Worm (Caenorhabditis elegans) whole organism, L2 larva: ENCODE data around the gene cTel54X.2.
A peak's percentile ranks its signal among the peaks of the same experiment; 100 is the strongest.

Experiments used
- C34F6.9 ChIP-seq: fragments of 150-350 bp; optimal IDR thresholded peaks from 2 replicates; lab custom pipeline; 2014; ENCODE audit warnings: missing biosample characterization, missing genetic modification characterization
- Y55F3AM.14 ChIP-seq: fragments of 200-800 bp; sonication (Bioruptor generic); optimal IDR thresholded peaks from 2 replicates; lab custom pipeline; 2018; ENCODE audit warnings: mild to moderate bottlenecking, missing genetic modification characterization, missing compliant biosample characterization
- ZK546.5 ChIP-seq: sonication (generic microtip); optimal IDR thresholded peaks from 2 replicates; lab custom pipeline; 2017; ENCODE audit warnings: missing biosample characterization, missing genetic modification characterization
- alr-1 ChIP-seq: fragments of 150-350 bp; optimal IDR thresholded peaks from 2 replicates; lab custom pipeline; 2014; ENCODE audit warnings: missing biosample characterization, missing genetic modification characterization
- aly-2 ChIP-seq: fragments of 150-350 bp; optimal IDR thresholded peaks from 2 replicates; lab custom pipeline; 2014; ENCODE audit warnings: missing biosample characterization, missing genetic modification characterization
- blmp-1 ChIP-seq: sonication (generic microtip); optimal IDR thresholded peaks from 2 replicates; lab custom pipeline; 2017; ENCODE audit warnings: missing genetic modification characterization, mild to moderate bottlenecking, missing compliant biosample characterization, antibody characterized with exemption, moderate library complexity; ENCODE audit not compliant: insufficient read depth
- ceh-16 ChIP-seq: fragments of 150-350 bp; optimal IDR thresholded peaks from 2 replicates; lab custom pipeline; 2014; ENCODE audit warnings: missing biosample characterization, missing genetic modification characterization
- crh-2 ChIP-seq: sonication (generic microtip); optimal IDR thresholded peaks from 2 replicates; lab custom pipeline; 2017; ENCODE audit warnings: missing biosample characterization, missing genetic modification characterization
- egl-27 ChIP-seq: sonication (generic microtip); optimal IDR thresholded peaks from 3 replicates; lab custom pipeline; 2017; ENCODE audit warnings: missing biosample characterization, missing genetic modification reagents, missing genetic modification characterization
- elt-1 ChIP-seq: fragments of 150-350 bp; optimal IDR thresholded peaks from 2 replicates; lab custom pipeline; 2014; ENCODE audit warnings: missing biosample characterization, missing genetic modification characterization
- elt-3 ChIP-seq: sonication (generic microtip); optimal IDR thresholded peaks from 2 replicates; lab custom pipeline; 2017; ENCODE audit warnings: missing biosample characterization, missing genetic modification characterization
- fos-1 ChIP-seq: fragments of 150-350 bp; optimal IDR thresholded peaks from 2 replicates; lab custom pipeline; 2014; ENCODE audit warnings: missing biosample characterization, missing genetic modification characterization
- gmeb-1 ChIP-seq: fragments of 150-350 bp; optimal IDR thresholded peaks from 2 replicates; lab custom pipeline; 2014; ENCODE audit warnings: missing biosample characterization, missing genetic modification characterization
- lin-11 ChIP-seq: fragments of 150-350 bp; sonication (generic microtip); optimal IDR thresholded peaks from 2 replicates; lab custom pipeline; 2014; ENCODE audit warnings: missing biosample characterization, missing genetic modification characterization, inconsistent platforms, mixed read lengths
- lin-13 ChIP-seq: fragments of 150-350 bp; optimal IDR thresholded peaks from 2 replicates; lab custom pipeline; 2014; ENCODE audit warnings: missing biosample characterization, missing genetic modification reagents, missing genetic modification characterization
- lin-39 ChIP-seq: fragments of 150-350 bp; optimal IDR thresholded peaks from 2 replicates; lab custom pipeline; 2014; ENCODE audit warnings: missing biosample characterization, missing genetic modification reagents, missing genetic modification characterization
- lsy-2 ChIP-seq, 2 experiments: fragments of 150-350 bp in 1 of 2; sonication (generic microtip) in 1 of 2; optimal IDR thresholded peaks; 2 replicates each; lab custom pipeline; 2014 to 2017; ENCODE audit warnings: missing biosample characterization in 2 of 2, missing genetic modification characterization in 2 of 2
- mdl-1 ChIP-seq, 2 experiments: fragments of 150-350 bp in 1 of 2; sonication (generic microtip) in 1 of 2; optimal IDR thresholded peaks; 2 replicates each; lab custom pipeline; 2017; ENCODE audit warnings: missing biosample characterization in 2 of 2, missing genetic modification characterization in 2 of 2
- nhr-10 ChIP-seq: sonication (generic microtip); optimal IDR thresholded peaks from 2 replicates; lab custom pipeline; 2017; ENCODE audit warnings: missing biosample characterization, missing genetic modification characterization
- nhr-11 ChIP-seq: fragments of 150-350 bp; optimal IDR thresholded peaks from 2 replicates; lab custom pipeline; 2014; ENCODE audit warnings: missing biosample characterization, missing genetic modification characterization
- nhr-12 ChIP-seq: fragments of 150-350 bp; optimal IDR thresholded peaks from 2 replicates; lab custom pipeline; 2014; ENCODE audit warnings: missing biosample characterization, missing genetic modification characterization
- nhr-129 ChIP-seq: fragments of 150-350 bp; optimal IDR thresholded peaks from 2 replicates; lab custom pipeline; 2014; ENCODE audit warnings: missing biosample characterization, missing genetic modification characterization
- nhr-21 ChIP-seq: fragments of 150-350 bp; optimal IDR thresholded peaks from 2 replicates; lab custom pipeline; 2014; ENCODE audit warnings: missing biosample characterization, missing genetic modification characterization
- nhr-23 ChIP-seq: fragments of 150-350 bp; optimal IDR thresholded peaks from 2 replicates; lab custom pipeline; 2014; ENCODE audit warnings: missing biosample characterization, missing genetic modification reagents, missing genetic modification characterization
- nhr-237 ChIP-seq: fragments of 150-350 bp; optimal IDR thresholded peaks from 2 replicates; lab custom pipeline; 2014; ENCODE audit warnings: missing biosample characterization, missing genetic modification characterization
- nhr-25 ChIP-seq: fragments of 150-350 bp; sonication (generic microtip); optimal IDR thresholded peaks from 3 replicates; lab custom pipeline; 2014; ENCODE audit warnings: missing biosample characterization, missing genetic modification characterization
- nhr-6 ChIP-seq: fragments of 150-350 bp; optimal IDR thresholded peaks from 2 replicates; lab custom pipeline; 2014; ENCODE audit warnings: missing biosample characterization, missing genetic modification characterization
- nhr-77 ChIP-seq: fragments of 150-350 bp; optimal IDR thresholded peaks from 2 replicates; lab custom pipeline; 2014; ENCODE audit warnings: missing biosample characterization, missing genetic modification characterization
- peb-1 ChIP-seq: fragments of 150-350 bp; optimal IDR thresholded peaks from 2 replicates; lab custom pipeline; 2014; ENCODE audit warnings: missing biosample characterization, missing genetic modification characterization
- sem-4 ChIP-seq: fragments of 150-350 bp; optimal IDR thresholded peaks from 2 replicates; lab custom pipeline; 2014; ENCODE audit warnings: missing biosample characterization, missing genetic modification reagents, missing genetic modification characterization
- skn-1 ChIP-seq: sonication (generic microtip); optimal IDR thresholded peaks from 2 replicates; lab custom pipeline; 2017; ENCODE audit warnings: missing biosample characterization, missing genetic modification characterization
- sma-9 ChIP-seq, 2 experiments: fragments of 150-350 bp in 1 of 2; sonication (generic microtip) in 1 of 2; optimal IDR thresholded peaks; 2 replicates each; lab custom pipeline; 2014 to 2016; ENCODE audit warnings: missing genetic modification characterization in 2 of 2, mild to moderate bottlenecking in 1 of 2, missing biosample characterization in 1 of 2, missing compliant biosample characterization in 1 of 2, missing genetic modification reagents in 1 of 2, moderate library complexity in 1 of 2
- snpc-4 ChIP-seq: fragments of 150-350 bp; optimal IDR thresholded peaks from 2 replicates; lab custom pipeline; 2014; ENCODE audit warnings: missing biosample characterization, missing genetic modification characterization
- unc-39 ChIP-seq: fragments of 150-350 bp; optimal IDR thresholded peaks from 2 replicates; lab custom pipeline; 2014; ENCODE audit warnings: missing biosample characterization, missing genetic modification characterization
- unc-62 ChIP-seq: fragments of 150-350 bp; optimal IDR thresholded peaks from 2 replicates; lab custom pipeline; 2014; ENCODE audit warnings: missing biosample characterization, missing genetic modification reagents, missing genetic modification characterization
- zag-1 ChIP-seq: fragments of 150-350 bp; optimal IDR thresholded peaks from 2 replicates; lab custom pipeline; 2014; ENCODE audit warnings: missing biosample characterization, missing genetic modification characterization
- ztf-1 ChIP-seq: fragments of 200-800 bp; sonication (Bioruptor generic); conservative IDR thresholded peaks from 2 replicates; pipeline ENCODE4 v1.3.6; 2022; ENCODE audit warnings: missing genetic modification characterization, missing compliant biosample characterization
- ztf-11 ChIP-seq: sonication (generic microtip); optimal IDR thresholded peaks from 2 replicates; lab custom pipeline; 2017; ENCODE audit warnings: missing biosample characterization, missing genetic modification characterization

The cTel54X.2 gene

DNA sequence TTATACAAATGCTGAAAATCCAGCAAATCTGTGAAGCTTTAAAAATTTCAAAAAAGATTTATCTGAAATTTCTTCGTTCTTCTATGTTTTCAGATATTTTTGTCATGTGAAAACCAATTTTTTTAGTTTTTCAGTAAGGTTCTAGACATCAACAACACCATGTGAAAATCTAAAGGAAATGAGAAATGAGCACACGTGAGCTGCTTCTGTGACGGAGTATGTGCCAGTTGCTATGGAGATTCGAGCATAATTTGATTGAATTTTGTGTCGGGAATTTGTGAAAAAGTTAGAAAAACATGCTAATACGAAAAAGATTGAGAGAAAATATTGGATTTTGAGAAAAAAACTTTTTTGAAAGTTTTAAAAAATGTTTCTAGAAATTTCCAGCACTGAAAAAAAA is 28.5 kb downstream of the cTel54X.2 start:
- TF ChIP-seq C34F6.9 (tag; lab: Kevin White, UChicago) (peak; percentile 8), nhr-10 (tag; lab: Kevin White, UChicago) (no peak), ceh-16 (tag; lab: Kevin White, UChicago) (no peak), lin-13 (GFP tag; lab: Kevin White, UChicago) (no peak), skn-1 (no peak)
- TF ChIP-seq, all 48 proteins: peak for 1

DNA sequence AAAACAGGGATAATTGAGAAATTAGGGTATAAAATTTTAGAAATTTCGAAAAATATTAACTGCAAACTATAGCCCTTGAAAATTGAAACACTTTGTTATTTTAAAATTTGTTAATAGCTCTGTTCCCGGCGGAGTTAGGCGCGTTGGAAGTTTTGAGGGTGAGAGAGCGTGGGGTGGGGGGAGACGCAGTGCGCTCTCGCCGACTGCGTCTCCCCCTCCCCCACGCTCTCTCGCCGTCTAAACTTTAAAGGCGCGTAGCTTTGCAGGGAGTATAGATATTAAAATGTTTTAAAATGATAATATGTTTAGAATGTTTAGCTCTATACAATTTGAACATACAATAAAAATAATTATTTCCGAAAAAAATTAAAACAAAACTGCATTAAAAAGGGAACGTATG is 30.2 kb downstream of the cTel54X.2 start:
- no peak for TF ChIP-seq alr-1
- TF ChIP-seq nhr-129 (tag; lab: Kevin White, UChicago) = no peak
- TF ChIP-seq egl-27 (tag; lab: Kevin White, UChicago) = no peak
- TF ChIP-seq crh-2 = no peak
- no peak for TF ChIP-seq nhr-237 (tag; lab: Kevin White, UChicago)
- no peak for TF ChIP-seq nhr-21 (tag; lab: Kevin White, UChicago)
- TF ChIP-seq sem-4 (tag; lab: Kevin White, UChicago) = no peak
- TF ChIP-seq nhr-25 (tag; lab: Kevin White, UChicago) = no peak
- TF ChIP-seq elt-3 (tag; lab: Kevin White, UChicago) = no peak
- TF ChIP-seq ZK546.5 (tag; lab: Kevin White, UChicago) = no peak
- no peak for TF ChIP-seq nhr-23 (tag; lab: Kevin White, UChicago)

DNA sequence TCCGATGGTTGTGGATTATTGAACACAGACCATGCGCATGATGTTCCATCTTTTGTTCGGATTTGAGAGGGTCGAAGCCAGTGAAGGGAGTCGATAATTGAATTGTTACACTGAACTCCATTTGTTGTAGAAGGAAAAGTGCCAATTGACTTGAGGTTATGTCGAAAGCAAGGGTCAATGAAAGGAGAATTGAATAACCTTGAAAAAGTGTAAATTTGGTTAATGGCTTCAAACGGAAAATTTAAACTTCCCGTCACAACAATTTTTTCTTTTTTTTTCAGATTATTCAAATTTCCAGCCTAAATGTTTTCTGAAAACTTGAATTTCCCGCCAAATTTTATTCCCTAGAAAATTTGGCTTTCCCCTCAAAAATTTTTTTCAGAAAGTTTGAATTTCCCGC is 35.0 kb downstream of the cTel54X.2 start, which contains the start of gene clp-10:
Gene clp-10, minus strand, starts transcription at position 101 of the 400 bp plus-strand sequence.
- no peak for TF ChIP-seq C34F6.9 (tag; lab: Kevin White, UChicago)
- no peak for TF ChIP-seq unc-39 (tag; lab: Kevin White, UChicago)
- TF ChIP-seq sem-4 (tag; lab: Kevin White, UChicago) = no peak
- no peak for TF ChIP-seq lin-11 (tag; lab: Kevin White, UChicago)
- no peak for TF ChIP-seq lin-39 (tag; lab: Kevin White, UChicago)

DNA sequence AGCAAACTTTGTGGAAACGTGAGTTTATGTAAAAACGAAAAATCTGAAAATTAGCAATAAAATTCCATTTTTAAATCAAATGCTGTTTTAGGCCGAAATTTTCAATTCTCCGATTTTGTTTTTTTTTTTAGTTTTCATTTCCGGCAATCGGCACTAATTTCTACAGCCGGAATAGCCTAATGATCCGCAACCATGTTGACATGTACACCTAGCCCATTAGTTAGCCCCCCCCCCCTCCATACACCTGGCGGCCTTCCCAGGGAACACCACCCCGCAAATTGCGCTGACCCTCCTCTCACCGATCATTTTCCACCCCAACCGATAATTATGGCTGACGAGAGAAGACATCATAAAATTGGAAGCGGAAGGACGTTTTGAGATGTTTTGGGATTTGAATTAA is 36.4 kb downstream of the cTel54X.2 start:
- TF ChIP-seq lin-11 (tag; lab: Kevin White, UChicago) (no peak), ztf-1 (GFP tag; lab: Robert Waterston, UW) (no peak), sma-9 (GFP tag; optimal IDR thresholded peaks at IDR 0.05; lab: Kevin White, UChicago) (no peak), sma-9 (tag; optimal IDR thresholded peaks at IDR 0.05; lab: Kevin White, UChicago) (no peak), gmeb-1 (tag; lab: Kevin White, UChicago) (no peak), nhr-77 (tag; lab: Kevin White, UChicago) (no peak), lin-39 (tag; lab: Kevin White, UChicago) (no peak), nhr-6 (tag; lab: Kevin White, UChicago) (no peak), nhr-21 (tag; lab: Kevin White, UChicago) (no peak), nhr-12 (tag; lab: Kevin White, UChicago) (no peak), elt-3 (tag; lab: Kevin White, UChicago) (no peak), nhr-25 (tag; lab: Kevin White, UChicago) (no peak), fos-1 (no peak), lin-13 (GFP tag; lab: Kevin White, UChicago) (no peak), aly-2 (no peak)

DNA sequence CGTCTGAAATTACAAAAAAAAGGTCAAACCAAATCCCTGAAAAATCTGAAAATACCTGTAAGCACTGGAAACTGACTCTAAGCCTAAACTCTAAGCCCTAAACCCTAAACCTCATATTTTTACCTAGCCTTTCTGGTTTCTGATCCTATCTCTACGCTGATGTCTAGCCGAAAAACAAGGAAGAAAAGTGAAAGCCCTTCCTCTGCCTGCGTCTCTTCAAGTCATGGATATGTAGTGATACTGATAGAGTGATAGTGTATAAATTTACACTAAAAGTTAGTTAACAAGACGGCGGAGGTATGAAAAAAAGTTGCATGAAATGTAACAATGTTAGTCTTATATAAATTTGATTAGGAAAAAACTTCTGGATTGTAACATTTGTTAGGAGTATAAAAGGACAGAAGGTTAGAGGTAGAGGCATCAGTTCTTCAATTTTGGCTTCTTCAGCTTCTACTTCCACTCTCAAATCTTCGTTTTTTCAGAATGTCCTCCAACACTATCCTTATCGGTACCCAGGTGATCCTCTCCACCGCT is 37.6 kb downstream of the cTel54X.2 start, which contains the start of gene col-88:
Gene col-88, plus strand, starts transcription at position 484 of the 534 bp plus-strand sequence.
- TF ChIP-seq nhr-237 (tag; lab: Kevin White, UChicago) (no peak), blmp-1 (tag; lab: Kevin White, UChicago) (peak; percentile 3)

DNA sequence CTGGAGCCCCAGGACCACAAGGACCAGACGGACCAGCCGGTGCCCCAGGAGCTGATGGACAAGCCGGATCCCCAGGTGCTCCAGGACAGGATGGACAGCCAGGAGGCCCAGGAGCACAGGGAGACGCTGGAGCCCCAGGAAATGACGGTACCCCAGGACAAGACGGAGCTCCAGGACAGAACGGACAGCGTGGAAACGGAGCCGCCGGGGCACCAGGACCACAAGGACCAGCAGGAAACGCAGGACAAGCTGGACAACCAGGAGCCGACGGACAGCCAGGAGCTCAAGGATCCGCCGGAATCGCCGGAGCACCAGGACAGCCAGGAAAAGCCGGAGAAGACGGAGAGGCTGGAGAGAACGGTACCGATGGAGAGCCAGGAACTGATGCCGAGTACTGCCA is 38.4 kb downstream of the cTel54X.2 start:
- TF ChIP-seq ztf-1 (GFP tag; lab: Robert Waterston, UW) (no peak), nhr-77 (tag; lab: Kevin White, UChicago) (no peak), unc-62 (GFP tag; lab: Kevin White, UChicago) (no peak), elt-3 (tag; lab: Kevin White, UChicago) (no peak), snpc-4 (tag; lab: Kevin White, UChicago) (no peak), skn-1 (no peak), mdl-1 (tag; optimal IDR thresholded peaks at IDR 0.05; lab: Kevin White, UChicago) (no peak), gmeb-1 (tag; lab: Kevin White, UChicago) (no peak), elt-1 (tag; lab: Kevin White, UChicago) (no peak), ZK546.5 (tag; lab: Kevin White, UChicago) (no peak), nhr-10 (tag; lab: Kevin White, UChicago) (no peak), nhr-11 (tag; lab: Kevin White, UChicago) (no peak), ztf-11 (tag; lab: Kevin White, UChicago) (no peak), ceh-16 (tag; lab: Kevin White, UChicago) (no peak), lsy-2 (tag; optimal IDR thresholded peaks at IDR 0.05; lab: Kevin White, UChicago) (no peak), lin-11 (tag; lab: Kevin White, UChicago) (no peak), sma-9 (GFP tag; optimal IDR thresholded peaks at IDR 0.05; lab: Kevin White, UChicago) (no peak), sma-9 (tag; optimal IDR thresholded peaks at IDR 0.05; lab: Kevin White, UChicago) (no peak), Y55F3AM.14 (GFP tag; lab: Kevin White, UChicago) (no peak), zag-1 (no peak), peb-1 (tag; lab: Kevin White, UChicago) (no peak)
